Fruit fly (Drosophila melanogaster): ENCODE results near the gene CG33679.
A peak's percentile ranks its signal among the peaks of the same experiment; 100 is the strongest.

CG33679 gene

dm6 chr2L:15067832-15068231 is 9.7 kb downstream of the CG33679 start:
- TF ChIP-seq fd96Ca (GFP tag; IDR thresholded peaks at IDR 0.05) (no peak), Ets98B (GFP tag; IDR thresholded peaks at IDR 0.05) (peak; percentile 21; the same call in 1 of the 2 replicates)

dm6 chr2L:15070216-15070615 is 12.1 kb downstream of the CG33679 start, which contains the start of gene vig:
Gene vig (minus strand): TSS chr2L:15070316.
- no peak for TF ChIP-seq CG12605 (GFP tag; IDR thresholded peaks at IDR 0.05)

- TF ChIP-seq CG4496 (GFP tag; IDR thresholded peaks at IDR 0.05) (no peak), CG9948 (tag; optimal IDR thresholded peaks at IDR 0.05) (no peak), fd96Ca (GFP tag; IDR thresholded peaks at IDR 0.05) (no peak), Ets98B (GFP tag; IDR thresholded peaks at IDR 0.05) (no peak), EcR (GFP tag; optimal IDR thresholded peaks at IDR 0.05) (no peak)
Measured at dm6 chr2L:15074465-15074864, 16.4 kb downstream of the CG33679 start, which contains the start of gene wwk. Gene wwk (plus strand): TSS chr2L:15074776.

- TF ChIP-seq CG32121 (GFP tag; IDR thresholded peaks at IDR 0.05) (no peak), D1 (tag; optimal IDR thresholded peaks at IDR 0.05) (no peak), CG9948 (tag; optimal IDR thresholded peaks at IDR 0.05) (no peak), CG15710 (tag; optimal IDR thresholded peaks at IDR 0.05) (no peak), gl (tag; optimal IDR thresholded peaks at IDR 0.05) (no peak), CG17806 (tag; optimal IDR thresholded peaks at IDR 0.05) (no peak), CG12605 (GFP tag; IDR thresholded peaks at IDR 0.05) (no peak), CG13204 (GFP tag; optimal IDR thresholded peaks at IDR 0.05) (no peak), rn (GFP tag; IDR thresholded peaks at IDR 0.05) (no peak), Pif1B (GFP tag; optimal IDR thresholded peaks at IDR 0.05) (no peak), Ets98B (GFP tag; IDR thresholded peaks at IDR 0.05) (no peak), CG8159 (tag; optimal IDR thresholded peaks at IDR 0.05) (no peak), Pif1A (GFP tag; optimal IDR thresholded peaks at IDR 0.05) (no peak), CG34367 (tag; optimal IDR thresholded peaks at IDR 0.05) (no peak), CG10348 (GFP tag; IDR thresholded peaks at IDR 0.05) (no peak), CG14655 (GFP tag; optimal IDR thresholded peaks at IDR 0.05) (no peak), CG4496 (GFP tag; IDR thresholded peaks at IDR 0.05) (no peak), fd96Ca (GFP tag; IDR thresholded peaks at IDR 0.05) (no peak), EcR (GFP tag; optimal IDR thresholded peaks at IDR 0.05) (no peak), Snoo (tag; optimal IDR thresholded peaks at IDR 0.05) (no peak)
Measured at dm6 chr2L:15106100-15106499, 48.0 kb downstream of the CG33679 start.

- no peak for TF ChIP-seq CG15710 (tag; optimal IDR thresholded peaks at IDR 0.05)
- no peak for TF ChIP-seq Snoo (tag; optimal IDR thresholded peaks at IDR 0.05)
- no peak for TF ChIP-seq CG17806 (tag; optimal IDR thresholded peaks at IDR 0.05)
- no peak for TF ChIP-seq CG4496 (GFP tag; IDR thresholded peaks at IDR 0.05)
- TF ChIP-seq CG34367 (tag; optimal IDR thresholded peaks at IDR 0.05): no peak
- no peak for TF ChIP-seq CG13204 (GFP tag; optimal IDR thresholded peaks at IDR 0.05)
Measured at dm6 chr2L:15107238-15107637, 49.1 kb downstream of the CG33679 start.
